Worm (Caenorhabditis elegans) whole organism, young adult: ENCODE measurements around the gene hsd-2.

ENCODE experiments used
- B0035.1 ChIP-seq: sonication (generic microtip); optimal IDR thresholded peaks from 2 replicates; lab custom pipeline; 2016; ENCODE audit warnings: missing genetic modification characterization, mild to moderate bottlenecking, missing compliant biosample characterization, missing genotype, missing genetic modification reagents
- B0336.3 ChIP-seq: fragments of 200-800 bp; sonication (Bioruptor generic); IDR thresholded peaks from 2 replicates; pipeline ENCODE4 v1.3.6; 2022; ENCODE audit warnings: missing genetic modification characterization, missing compliant biosample characterization
- F23B12.7 ChIP-seq: sonication (generic microtip); optimal IDR thresholded peaks from 2 replicates; lab custom pipeline; 2017; ENCODE audit warnings: missing genetic modification characterization, mild to moderate bottlenecking, missing compliant biosample characterization, antibody characterized with exemption, moderate library complexity; ENCODE audit not compliant: insufficient read depth
- F33H1.4 ChIP-seq: fragments of 200-800 bp; sonication (Bioruptor generic); IDR thresholded peaks from 2 replicates; pipeline ENCODE4 v1.3.6; 2022; ENCODE audit warnings: missing genetic modification reagents, missing genetic modification characterization, missing compliant biosample characterization
- F49E8.2 ChIP-seq: sonication (generic microtip); optimal IDR thresholded peaks from 3 replicates; lab custom pipeline; 2017; ENCODE audit warnings: missing genetic modification characterization, mild to moderate bottlenecking, missing compliant biosample characterization, antibody characterized with exemption, moderate library complexity; ENCODE audit not compliant: insufficient read depth
- F55B11.4 ChIP-seq: sonication (generic microtip); optimal IDR thresholded peaks from 2 replicates; lab custom pipeline; 2016; ENCODE audit warnings: missing compliant biosample characterization, missing genetic modification characterization, borderline replicate concordance; ENCODE audit not compliant: insufficient read depth
- F57C9.4 ChIP-seq: sonication (generic microtip); optimal IDR thresholded peaks from 2 replicates; lab custom pipeline; 2017; ENCODE audit warnings: mild to moderate bottlenecking, missing genetic modification characterization, missing compliant biosample characterization
- K11D2.4 ChIP-seq: fragments of 200-800 bp; sonication (Bioruptor generic); IDR thresholded peaks from 2 replicates; pipeline ENCODE4 v1.3.6; 2022; ENCODE audit warnings: missing genetic modification reagents, missing genetic modification characterization, missing compliant biosample characterization
- T07F8.4 ChIP-seq: sonication (generic microtip); optimal IDR thresholded peaks from 2 replicates; lab custom pipeline; 2016; ENCODE audit warnings: mild to moderate bottlenecking, missing genetic modification characterization, moderate library complexity, missing compliant biosample characterization
- Y53F4B.3 ChIP-seq: fragments of 200-800 bp; sonication (Bioruptor generic); IDR thresholded peaks from 2 replicates; pipeline ENCODE4 v1.3.6; 2022; ENCODE audit warnings: missing genetic modification reagents, missing genetic modification characterization, missing compliant biosample characterization
- Y56A3A.18 ChIP-seq: fragments of 200-800 bp; sonication (Bioruptor generic); IDR thresholded peaks from 2 replicates; pipeline ENCODE4 v1.3.6; 2022; ENCODE audit warnings: missing genetic modification reagents, missing genetic modification characterization, missing compliant biosample characterization
- attf-3 ChIP-seq: fragments of 200-800 bp; sonication (Bioruptor generic); conservative IDR thresholded peaks from 2 replicates; pipeline ENCODE4 v1.3.6; 2022; ENCODE audit warnings: missing genetic modification reagents, missing genetic modification characterization, missing compliant biosample characterization
- attf-5 ChIP-seq: fragments of 200-800 bp; sonication (Bioruptor generic); optimal IDR thresholded peaks from 2 replicates; lab custom pipeline; 2018; ENCODE audit warnings: mild to moderate bottlenecking, missing genetic modification characterization, missing compliant biosample characterization
- attf-6 ChIP-seq: fragments of 200-800 bp; sonication (Bioruptor generic); IDR thresholded peaks from 2 replicates; pipeline ENCODE4 v1.3.6; 2022; ENCODE audit warnings: missing genetic modification reagents, missing genetic modification characterization, missing compliant biosample characterization
- ccch-3 ChIP-seq: fragments of 200-800 bp; sonication (Bioruptor generic); optimal IDR thresholded peaks from 2 replicates; lab custom pipeline; 2018; ENCODE audit warnings: mild to moderate bottlenecking, missing genetic modification characterization, missing compliant biosample characterization
- ceh-100 ChIP-seq: fragments of 200-800 bp; sonication (Bioruptor generic); IDR thresholded peaks from 2 replicates; pipeline ENCODE4 v1.3.6; 2022; ENCODE audit warnings: missing genetic modification reagents, missing genetic modification characterization, missing compliant biosample characterization
- ceh-91 ChIP-seq: fragments of 200-800 bp; sonication (Bioruptor generic); IDR thresholded peaks from 2 replicates; pipeline ENCODE4 v1.3.6; 2022; ENCODE audit warnings: missing genetic modification reagents, missing genetic modification characterization, missing compliant biosample characterization
- chd-7 ChIP-seq: sonication (generic microtip); optimal IDR thresholded peaks from 2 replicates; lab custom pipeline; 2016; ENCODE audit warnings: mild to moderate bottlenecking, missing genetic modification characterization, moderate library complexity, missing compliant biosample characterization
- die-1 ChIP-seq: sonication (generic microtip); optimal IDR thresholded peaks from 2 replicates; lab custom pipeline; 2016; ENCODE audit warnings: missing genotype, mild to moderate bottlenecking, missing genetic modification characterization, missing compliant biosample characterization
- dox-1 ChIP-seq: fragments of 200-800 bp; sonication (Bioruptor generic); IDR thresholded peaks from 2 replicates; pipeline ENCODE4 v1.3.6; 2022; ENCODE audit warnings: missing genetic modification reagents, missing genetic modification characterization, missing compliant biosample characterization
- dpl-1 ChIP-seq: fragments of 150-350 bp; optimal IDR thresholded peaks from 2 replicates; lab custom pipeline; 2014; ENCODE audit warnings: missing biosample characterization, missing genetic modification reagents, missing genetic modification characterization
- egrh-3 ChIP-seq: fragments of 200-800 bp; sonication (Bioruptor generic); IDR thresholded peaks from 2 replicates; pipeline ENCODE4 v1.3.6; 2022; ENCODE audit warnings: missing genetic modification reagents, missing genetic modification characterization, missing compliant biosample characterization
- ekl-4 ChIP-seq: fragments of 200-800 bp; sonication (Bioruptor generic); IDR thresholded peaks from 2 replicates; pipeline ENCODE4 v1.3.6; 2022; ENCODE audit warnings: missing genetic modification reagents, missing genetic modification characterization, missing compliant biosample characterization
- gei-17 ChIP-seq: fragments of 200-800 bp; sonication (Bioruptor generic); optimal IDR thresholded peaks from 2 replicates; lab custom pipeline; 2018; ENCODE audit warnings: mild to moderate bottlenecking, missing genetic modification characterization, missing compliant biosample characterization
- hlh-12 ChIP-seq: sonication (generic microtip); optimal IDR thresholded peaks from 2 replicates; lab custom pipeline; 2016; ENCODE audit warnings: missing genetic modification characterization, missing compliant biosample characterization
- lin-26 ChIP-seq: fragments of 200-800 bp; sonication (Bioruptor generic); IDR thresholded peaks from 2 replicates; pipeline ENCODE4 v1.3.6; 2022; ENCODE audit warnings: missing genetic modification reagents, missing genetic modification characterization, missing compliant biosample characterization
- lin-40 ChIP-seq: sonication (generic microtip); optimal IDR thresholded peaks from 2 replicates; lab custom pipeline; 2016; ENCODE audit warnings: missing genetic modification characterization, mild to moderate bottlenecking, missing compliant biosample characterization, missing genotype, missing genetic modification reagents
- lin-54 ChIP-seq: fragments of 200-800 bp; sonication (Bioruptor generic); optimal IDR thresholded peaks from 2 replicates; lab custom pipeline; 2018; ENCODE audit warnings: mild to moderate bottlenecking, missing genetic modification characterization, missing compliant biosample characterization
- lir-1 ChIP-seq: fragments of 200-800 bp; sonication (Bioruptor generic); conservative IDR thresholded peaks from 2 replicates; pipeline ENCODE4 v1.3.6; 2022; ENCODE audit warnings: missing genetic modification reagents, missing genetic modification characterization, missing compliant biosample characterization
- madf-3 ChIP-seq: fragments of 200-800 bp; sonication (Bioruptor generic); IDR thresholded peaks from 2 replicates; pipeline ENCODE4 v1.3.6; 2022; ENCODE audit warnings: missing genetic modification reagents, missing genetic modification characterization, missing compliant biosample characterization
- mes-4 ChIP-seq: sonication (generic microtip); optimal IDR thresholded peaks from 2 replicates; lab custom pipeline; 2016; ENCODE audit warnings: missing genotype, missing genetic modification characterization, missing compliant biosample characterization
- nfya-1 ChIP-seq: sonication (generic microtip); optimal IDR thresholded peaks from 2 replicates; lab custom pipeline; 2017; ENCODE audit warnings: antibody characterized with exemption, missing compliant biosample characterization, missing genetic modification characterization, borderline replicate concordance; ENCODE audit not compliant: insufficient read depth
- nfya-2 ChIP-seq: fragments of 200-800 bp; sonication (Bioruptor generic); IDR thresholded peaks from 2 replicates; pipeline ENCODE4 v1.3.6; 2022; ENCODE audit warnings: missing genetic modification reagents, missing genetic modification characterization, missing compliant biosample characterization
- nfyb-1 ChIP-seq: fragments of 200-800 bp; sonication (Bioruptor generic); IDR thresholded peaks from 2 replicates; pipeline ENCODE4 v1.3.6; 2022; ENCODE audit warnings: missing genetic modification reagents, missing genetic modification characterization, missing compliant biosample characterization
- nhr-80 ChIP-seq: sonication (generic microtip); optimal IDR thresholded peaks from 2 replicates; lab custom pipeline; 2016; ENCODE audit warnings: missing genetic modification characterization, missing compliant biosample characterization
- sea-2 ChIP-seq: fragments of 200-800 bp; sonication (Bioruptor generic); IDR thresholded peaks from 2 replicates; pipeline ENCODE4 v1.3.6; 2022; ENCODE audit warnings: missing genetic modification characterization, missing compliant biosample characterization
- sptf-2 ChIP-seq: fragments of 200-800 bp; sonication (Bioruptor generic); optimal IDR thresholded peaks from 2 replicates; lab custom pipeline; 2018; ENCODE audit warnings: mild to moderate bottlenecking, missing genetic modification characterization, missing compliant biosample characterization
- unc-130 ChIP-seq: sonication (generic microtip); optimal IDR thresholded peaks from 2 replicates; lab custom pipeline; 2016; ENCODE audit warnings: missing genetic modification reagents, missing genetic modification characterization, missing compliant biosample characterization
- xnd-1 ChIP-seq: sonication (generic microtip); optimal IDR thresholded peaks from 2 replicates; lab custom pipeline; 2016; ENCODE audit warnings: missing genotype, missing genetic modification reagents, missing genetic modification characterization, missing compliant biosample characterization
- zfh-2 ChIP-seq: fragments of 200-800 bp; sonication (Bioruptor generic); conservative IDR thresholded peaks from 2 replicates; pipeline ENCODE4 v1.3.6; 2022; ENCODE audit warnings: missing genetic modification reagents, missing genetic modification characterization, missing compliant biosample characterization
- zim-3 ChIP-seq: sonication (generic microtip); optimal IDR thresholded peaks from 2 replicates; lab custom pipeline; 2017; ENCODE audit warnings: mild to moderate bottlenecking, missing genetic modification characterization, moderate library complexity, missing compliant biosample characterization
- ztf-18 ChIP-seq: sonication (generic microtip); optimal IDR thresholded peaks from 2 replicates; lab custom pipeline; 2016; ENCODE audit warnings: missing genotype, mild to moderate bottlenecking, missing genetic modification characterization, missing compliant biosample characterization

The hsd-2 gene

DNA sequence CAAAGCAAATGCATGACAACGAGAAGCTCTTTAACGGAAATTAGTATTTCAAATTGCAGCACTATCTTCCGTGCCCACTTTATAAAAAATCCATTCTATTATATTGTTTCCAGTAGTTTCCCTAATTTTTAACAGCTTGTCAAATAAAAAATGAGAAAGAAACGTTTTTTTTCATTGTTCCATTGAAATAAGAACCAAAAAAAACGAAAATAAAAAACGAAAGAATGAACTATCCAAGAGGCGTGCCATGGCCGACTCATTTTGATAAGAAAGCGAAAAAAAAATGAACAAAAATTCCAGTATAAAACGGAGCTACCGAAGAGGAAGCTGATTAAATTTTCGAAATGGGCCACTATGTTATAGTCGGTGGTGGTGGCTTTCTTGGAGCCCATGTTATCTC lies at the start of gene hsd-2:
Gene hsd-2, plus strand, starts transcription at position 301 of the 400 bp plus-strand sequence.
- TF ChIP-seq attf-5: no peak
- no peak for TF ChIP-seq nhr-80 (tag; lab: Kevin White, UChicago)
- TF ChIP-seq attf-6: no peak
- TF ChIP-seq nfya-2: no peak
- no peak for TF ChIP-seq F33H1.4 (GFP tag; lab: Robert Waterston, UW)
- TF ChIP-seq ekl-4: no peak
- no peak for TF ChIP-seq lin-26 (GFP tag; lab: Robert Waterston, UW)
- TF ChIP-seq sptf-2 (GFP tag; lab: Kevin White, UChicago): no peak
- no peak for TF ChIP-seq ccch-3 (GFP tag; lab: Kevin White, UChicago)
- TF ChIP-seq dpl-1 (GFP tag; lab: Kevin White, UChicago): no peak
- no peak for TF ChIP-seq egrh-3 (GFP tag; lab: Robert Waterston, UW)
- TF ChIP-seq xnd-1: no peak
- TF ChIP-seq, all 124 proteins: peak for 0

DNA sequence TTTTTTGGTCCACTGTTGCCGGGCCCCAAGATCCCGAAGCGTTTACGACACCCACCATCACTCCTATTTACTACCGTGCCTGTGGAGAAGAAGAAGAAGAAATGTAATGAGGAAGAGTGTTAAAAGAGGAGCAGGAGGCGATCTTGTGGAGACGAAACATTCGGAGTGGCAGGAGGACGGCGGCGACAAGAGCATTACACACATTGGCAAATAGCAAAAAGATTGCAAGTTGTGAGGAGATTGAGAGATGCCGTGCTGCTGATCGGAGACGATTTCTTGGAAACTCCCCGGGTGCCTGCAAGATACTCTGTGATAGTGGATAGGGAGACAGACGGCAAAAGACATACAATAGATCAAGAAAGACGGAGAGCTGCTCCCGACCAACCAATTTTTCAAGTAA lies 47.8 kb upstream of the hsd-2 start, which contains the start of gene M03F4.4:
Gene M03F4.4, minus strand, starts transcription at position 160 of the 400 bp plus-strand sequence.
- TF ChIP-seq zfh-2 (GFP tag; lab: Robert Waterston, UW) (peak; percentile 66), F33H1.4 (GFP tag; lab: Robert Waterston, UW) (no peak), B0336.3 (no peak), nhr-80 (tag; lab: Kevin White, UChicago) (no peak), attf-3 (GFP tag; lab: Robert Waterston, UW) (no peak), chd-7 (no peak), Y53F4B.3 (GFP tag; lab: Robert Waterston, UW) (no peak), nfyb-1 (GFP tag; lab: Robert Waterston, UW) (no peak), zim-3 (tag; lab: Kevin White, UChicago) (no peak)

DNA sequence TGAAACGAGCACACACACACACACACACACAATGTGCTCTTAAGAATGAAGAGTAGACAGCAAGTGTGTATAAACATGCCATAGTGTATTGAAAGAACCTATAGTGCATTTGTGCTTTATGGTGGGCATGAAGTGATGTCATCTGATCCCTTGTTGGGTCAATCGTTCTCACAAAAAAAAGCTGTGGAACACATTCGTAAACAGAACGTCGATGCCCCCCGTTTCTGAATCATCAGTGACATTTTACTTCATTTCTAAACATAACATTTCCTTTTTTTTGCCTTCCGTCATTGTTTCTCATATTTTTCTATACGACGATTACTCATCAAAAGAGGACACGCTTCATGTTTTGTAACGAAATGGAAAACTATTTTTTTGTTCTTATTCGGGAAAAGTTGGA lies 46.1 kb upstream of the hsd-2 start:
- TF ChIP-seq hlh-12 (tag; lab: Kevin White, UChicago) (no peak), zim-3 (tag; lab: Kevin White, UChicago) (no peak), zfh-2 (GFP tag; lab: Robert Waterston, UW) (no peak), mes-4 (tag; lab: Kevin White, UChicago) (no peak), ceh-91 (no peak), ceh-100 (GFP tag; lab: Robert Waterston, UW) (no peak), F49E8.2 (tag; lab: Kevin White, UChicago) (no peak), gei-17 (GFP tag; lab: Kevin White, UChicago) (no peak), ccch-3 (GFP tag; lab: Kevin White, UChicago) (no peak), lir-1 (GFP tag; lab: Robert Waterston, UW) (no peak), F57C9.4 (no peak), lin-40 (tag; lab: Kevin White, UChicago) (no peak), nfya-2 (no peak), nfya-1 (no peak), K11D2.4 (GFP tag; lab: Robert Waterston, UW) (no peak), ztf-18 (no peak), attf-3 (GFP tag; lab: Robert Waterston, UW) (no peak)

DNA sequence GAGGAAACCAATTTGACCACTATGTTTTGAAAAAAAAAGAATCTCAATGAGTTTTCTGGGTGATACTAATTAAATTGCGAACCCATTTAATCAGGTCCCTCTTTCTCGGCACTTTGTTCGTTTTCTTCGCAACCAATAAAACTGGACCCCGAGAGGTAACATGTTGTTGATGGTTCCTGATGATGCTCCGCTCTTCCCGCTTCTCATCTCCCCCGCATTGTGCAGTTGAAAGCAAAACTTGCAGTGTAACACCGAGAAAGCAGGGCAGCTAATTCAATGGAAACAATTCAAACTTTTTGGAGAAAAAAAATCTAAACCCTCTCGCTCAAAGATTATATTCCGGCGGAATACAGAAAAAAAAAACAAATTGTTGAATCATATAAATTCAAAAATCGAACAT lies 45.6 kb upstream of the hsd-2 start:
- TF ChIP-seq lin-54 (GFP tag; lab: Kevin White, UChicago) (no peak), zfh-2 (GFP tag; lab: Robert Waterston, UW) (0 out of 2 replicates have a peak, but pooled peaks have one; percentile 30), sptf-2 (GFP tag; lab: Kevin White, UChicago) (no peak)

DNA sequence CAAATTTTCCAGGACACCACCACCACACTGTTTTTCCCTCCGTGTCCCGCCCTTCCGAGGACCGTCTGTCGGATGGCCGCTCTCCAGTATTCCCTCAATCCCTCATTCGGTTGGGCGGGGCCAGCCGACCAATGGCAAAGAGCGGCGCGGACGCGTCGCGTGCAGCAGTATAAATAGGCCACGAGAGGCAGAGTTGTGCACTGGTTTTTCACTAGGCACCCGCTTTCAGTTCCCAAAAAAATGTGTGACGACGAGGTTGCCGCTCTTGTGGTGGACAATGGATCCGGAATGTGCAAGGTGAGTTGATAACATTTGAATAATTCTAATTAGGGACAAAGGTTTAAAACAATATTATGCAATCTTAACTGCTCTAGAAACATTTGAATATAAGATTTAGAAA lies 44.6 kb upstream of the hsd-2 start, which contains the start of gene act-4:
Gene act-4, plus strand, starts transcription at position 200 of the 400 bp plus-strand sequence.
- TF ChIP-seq Y56A3A.18 (GFP tag; lab: Robert Waterston, UW) (no peak), B0035.1 (tag; lab: Kevin White, UChicago) (no peak), T07F8.4 (tag; lab: Kevin White, UChicago) (no peak), madf-3 (GFP tag; lab: Robert Waterston, UW) (no peak), dox-1 (GFP tag; lab: Robert Waterston, UW) (peak; percentile 23; the same call in 1 of the 2 replicates), lin-40 (tag; lab: Kevin White, UChicago) (peak; percentile 26), die-1 (tag; lab: Kevin White, UChicago) (peak; percentile 5), sea-2 (0 out of 2 replicates have a peak, but pooled peaks have one; percentile 54), F55B11.4 (tag; lab: Kevin White, UChicago) (no peak), Y53F4B.3 (GFP tag; lab: Robert Waterston, UW) (no peak), F23B12.7 (tag; lab: Kevin White, UChicago) (no peak), nfyb-1 (GFP tag; lab: Robert Waterston, UW) (peak; percentile 97), unc-130 (GFP tag; lab: Kevin White, UChicago) (no peak)
